Fruit fly (Drosophila melanogaster): ENCODE measurements around the gene NimC4.

NimC4 gene

dm6 chr2L:14022130-14022735, 25.1 kb upstream of the NimC4 start (continued):
- TF ChIP-seq CG4328 (GFP tag; optimal IDR thresholded peaks at IDR 0.05) = peak; percentile 92
- peak; percentile 96 for TF ChIP-seq CG15269 (tag; optimal IDR thresholded peaks at IDR 0.05)
- TF ChIP-seq CG2120 (GFP tag; optimal IDR thresholded peaks at IDR 0.05) = peak; percentile 65
- TF ChIP-seq CoRest (tag; optimal IDR thresholded peaks at IDR 0.05) = peak; percentile 98
- peak; percentile 21 for TF ChIP-seq eyg (GFP tag; optimal IDR thresholded peaks at IDR 0.05)
- TF ChIP-seq CG10209 (GFP tag; optimal IDR thresholded peaks at IDR 0.05) = peak; percentile 95
- TF ChIP-seq psq (GFP tag; optimal IDR thresholded peaks at IDR 0.05) = peak; percentile 86
- TF ChIP-seq tna (GFP tag; IDR thresholded peaks at IDR 0.05; ENCODE audit: partially characterized antibody) = no peak
- peak; percentile 83 for TF ChIP-seq Abd-B (GFP tag; optimal IDR thresholded peaks at IDR 0.05)
- TF ChIP-seq vvl (GFP tag; IDR thresholded peaks at IDR 0.05) = peak; percentile 95
- peak; percentile 59; the same call in 2 of the 3 replicates for TF ChIP-seq Optix (GFP tag; IDR thresholded peaks at IDR 0.05)
- no peak for TF ChIP-seq btn (GFP tag; optimal IDR thresholded peaks at IDR 0.05)
- peak; percentile 54 for TF ChIP-seq gro (GFP tag; optimal IDR thresholded peaks at IDR 0.05)
- peak; percentile 59; the same call in 1 of the 2 replicates for TF ChIP-seq Rx (GFP tag; IDR thresholded peaks at IDR 0.05)
- peak; percentile 95 for TF ChIP-seq CG6765 (GFP tag; optimal IDR thresholded peaks at IDR 0.05)
- peak; percentile 51 for TF ChIP-seq CG12219 (GFP tag; optimal IDR thresholded peaks at IDR 0.05)
- peak; percentile 95 for TF ChIP-seq gcm (GFP tag; optimal IDR thresholded peaks at IDR 0.05)
- no peak for TF ChIP-seq unc-4 (GFP tag; IDR thresholded peaks at IDR 0.05; ENCODE audit: partially characterized antibody)
- TF ChIP-seq Stat92E (GFP tag; optimal IDR thresholded peaks at IDR 0.05) = peak in 1 of 3 experiments; percentile 50
- no peak for TF ChIP-seq Ets97D (GFP tag; optimal IDR thresholded peaks at IDR 0.05)
- TF ChIP-seq gce (GFP tag; IDR thresholded peaks at IDR 0.05) = peak; percentile 72; the same call in 1 of the 3 replicates
- peak; percentile 93 for TF ChIP-seq CG9437 (GFP tag; optimal IDR thresholded peaks at IDR 0.05)
- TF ChIP-seq CG13296 (GFP tag; optimal IDR thresholded peaks at IDR 0.05) = peak; percentile 96
- peak; percentile 88 for TF ChIP-seq Mrtf (GFP tag; IDR thresholded peaks at IDR 0.05)
- no peak for TF ChIP-seq HLH4C (GFP tag; IDR thresholded peaks at IDR 0.05; ENCODE audit: partially characterized antibody)
- TF ChIP-seq gsb (GFP tag; IDR thresholded peaks at IDR 0.05) = peak; percentile 92
- peak; percentile 92 for TF ChIP-seq cwo (GFP tag; optimal IDR thresholded peaks at IDR 0.05)
- TF ChIP-seq tio (GFP tag; optimal IDR thresholded peaks at IDR 0.05) = peak; percentile 79
- peak; percentile 96 for TF ChIP-seq row (GFP tag; IDR thresholded peaks at IDR 0.05)
- peak; percentile 92 for TF ChIP-seq CG9215 (GFP tag; IDR thresholded peaks at IDR 0.05)
- peak; percentile 57 for TF ChIP-seq CG18476 (GFP tag; optimal IDR thresholded peaks at IDR 0.05)
- peak; percentile 48 for TF ChIP-seq cas (GFP tag; IDR thresholded peaks at IDR 0.05)
- peak; percentile 77 for TF ChIP-seq CG18764 (GFP tag; optimal IDR thresholded peaks at IDR 0.05)
- TF ChIP-seq CG1603 (tag; optimal IDR thresholded peaks at IDR 0.05) = peak; percentile 58
- peak in 1 of 2 experiments; percentile 83 for TF ChIP-seq Hr78 (GFP tag; optimal IDR thresholded peaks at IDR 0.05)
- TF ChIP-seq CG10654 (GFP tag; optimal IDR thresholded peaks at IDR 0.05) = peak; percentile 82
- peak; percentile 83 for TF ChIP-seq sim (GFP tag; IDR thresholded peaks at IDR 0.05)
- peak; percentile 78 for TF ChIP-seq MBD-R2 (GFP tag; IDR thresholded peaks at IDR 0.05)
- peak; percentile 85 for TF ChIP-seq CG32767 (GFP tag; IDR thresholded peaks at IDR 0.05)
- TF ChIP-seq dan (GFP tag; IDR thresholded peaks at IDR 0.05) = peak; percentile 46; the same call in 1 of the 2 replicates
- TF ChIP-seq Camta (GFP tag; optimal IDR thresholded peaks at IDR 0.05) = peak; percentile 63
- no peak for TF ChIP-seq CG12236 (GFP tag; optimal IDR thresholded peaks at IDR 0.05)
- peak; percentile 23 for TF ChIP-seq Myb (GFP tag; optimal IDR thresholded peaks at IDR 0.05)
- TF ChIP-seq CG12659 (GFP tag; optimal IDR thresholded peaks at IDR 0.05) = peak; percentile 97
- peak; percentile 78 for TF ChIP-seq Xbp1 (GFP tag; optimal IDR thresholded peaks at IDR 0.05)
- TF ChIP-seq CG2889 (GFP tag; IDR thresholded peaks at IDR 0.05) = peak; percentile 87
- peak; percentile 87 for TF ChIP-seq Nf-YA (GFP tag; IDR thresholded peaks at IDR 0.05)
- peak; percentile 52 for TF ChIP-seq CG8944 (GFP tag; optimal IDR thresholded peaks at IDR 0.05)
- TF ChIP-seq Aef1 (GFP tag; IDR thresholded peaks at IDR 0.05) = peak; percentile 84
